Fruit fly (Drosophila melanogaster) whole organism, embryonic: ENCODE measurements around the gene CG34002.

ENCODE experiments used
- CG10147 ChIP-seq: fragments of 200-800 bp; sonication (Bioruptor generic); optimal IDR thresholded peaks from 2 replicates; lab custom pipeline; 2019; ENCODE audit warnings: missing biosample characterization, mild to moderate bottlenecking, missing genetic modification characterization, moderate library complexity
- CG10366 ChIP-seq: fragments of 200-800 bp; sonication (Bioruptor generic); IDR thresholded peaks from 2 replicates; pipeline ENCODE4 v1.3.6; 2022; ENCODE audit warnings: missing biosample characterization, missing genetic modification characterization
- CG11696 ChIP-seq: fragments of 200-800 bp; sonication (Bioruptor generic); IDR thresholded peaks from 2 replicates; pipeline ENCODE4 v1.3.6; 2022; ENCODE audit warnings: missing biosample characterization, missing genetic modification characterization
- CG13894 ChIP-seq: fragments of 200-800 bp; sonication (Bioruptor generic); optimal IDR thresholded peaks from 3 replicates; lab custom pipeline; 2018; ENCODE audit warnings: missing biosample characterization, mild to moderate bottlenecking, missing genetic modification characterization, moderate library complexity
- CG1602 ChIP-seq: fragments of 200-800 bp; sonication (Bioruptor generic); optimal IDR thresholded peaks from 3 replicates; lab custom pipeline; 2016; ENCODE audit warnings: missing biosample characterization, missing genetic modification characterization
- CG16779 ChIP-seq: fragments of 200-800 bp; sonication (Bioruptor generic); IDR thresholded peaks from 2 replicates; pipeline ENCODE4 v1.3.6; 2022; ENCODE audit warnings: missing biosample characterization, missing genetic modification characterization
- CG16863 ChIP-seq: fragments of 200-800 bp; sonication (Bioruptor generic); optimal IDR thresholded peaks from 3 replicates; lab custom pipeline; 2016; ENCODE audit warnings: missing biosample characterization, missing genetic modification characterization
- CG2875 ChIP-seq: fragments of 200-800 bp; sonication (Bioruptor generic); optimal IDR thresholded peaks from 2 replicates; lab custom pipeline; 2017; ENCODE audit warnings: missing biosample characterization, mild to moderate bottlenecking, missing genetic modification characterization, missing genetic modification reagents
- CG3163 ChIP-seq: fragments of 200-800 bp; sonication (Bioruptor generic); optimal IDR thresholded peaks from 3 replicates; lab custom pipeline; 2016; ENCODE audit warnings: missing biosample characterization, missing genetic modification characterization
- CG4404 ChIP-seq: fragments of 200-800 bp; sonication (Bioruptor generic); IDR thresholded peaks from 2 replicates; pipeline ENCODE4 v1.3.6; 2022; ENCODE audit warnings: missing biosample characterization, missing genetic modification characterization
- CG7357 ChIP-seq: fragments of 200-800 bp; sonication (Bioruptor generic); IDR thresholded peaks from 3 replicates; pipeline ENCODE4 v1.3.6; 2022; ENCODE audit warnings: missing biosample characterization, missing genetic modification characterization
- CG7928 ChIP-seq: fragments of 200-800 bp; sonication (Bioruptor generic); optimal IDR thresholded peaks from 2 replicates; lab custom pipeline; 2017; ENCODE audit warnings: missing biosample characterization, mild to moderate bottlenecking, missing genetic modification characterization
- CG9817 ChIP-seq: fragments of 200-800 bp; sonication (Bioruptor generic); optimal IDR thresholded peaks from 2 replicates; lab custom pipeline; 2018; ENCODE audit warnings: missing biosample characterization, mild to moderate bottlenecking, missing genetic modification characterization, moderate library complexity
- Chrac-16 ChIP-seq: fragments of 200-800 bp; sonication (Bioruptor generic); optimal IDR thresholded peaks from 3 replicates; lab custom pipeline; 2016; ENCODE audit warnings: missing biosample characterization, missing genetic modification characterization
- D19A ChIP-seq: fragments of 200-800 bp; optimal IDR thresholded peaks from 3 replicates; lab custom pipeline; 2019; ENCODE audit warnings: missing biosample characterization, mild to moderate bottlenecking, missing genetic modification characterization, moderate library complexity
- Dp ChIP-seq: fragments of 200-800 bp; sonication (Bioruptor generic); optimal IDR thresholded peaks from 2 replicates; lab custom pipeline; 2018; ENCODE audit warnings: missing biosample characterization, mild to moderate bottlenecking, missing genetic modification characterization, moderate library complexity
- ERR ChIP-seq: fragments of 200-800 bp; sonication (Bioruptor generic); optimal IDR thresholded peaks from 2 replicates; lab custom pipeline; 2016; ENCODE audit warnings: missing biosample characterization, missing genetic modification characterization
- H15 ChIP-seq: fragments of 200-800 bp; sonication (Bioruptor generic); IDR thresholded peaks from 3 replicates; pipeline ENCODE4 v1.3.6; 2022; ENCODE audit warnings: missing biosample characterization, missing genetic modification characterization
- Hand ChIP-seq: fragments of 200-800 bp; sonication (Bioruptor generic); optimal IDR thresholded peaks from 2 replicates; lab custom pipeline; 2017; ENCODE audit warnings: mild to moderate bottlenecking, missing biosample characterization, missing genetic modification reagents, missing genetic modification characterization
- MESR4 ChIP-seq: fragments of 200-800 bp; sonication (Bioruptor generic); optimal IDR thresholded peaks from 2 replicates; lab custom pipeline; 2018; ENCODE audit warnings: missing biosample characterization, mild to moderate bottlenecking, missing genetic modification characterization, moderate library complexity
- Mes4 ChIP-seq: fragments of 200-800 bp; sonication (Bioruptor generic); optimal IDR thresholded peaks from 2 replicates; lab custom pipeline; 2016; ENCODE audit warnings: missing biosample characterization, missing genetic modification characterization
- NfI ChIP-seq: fragments of 200-800 bp; sonication (Bioruptor generic); optimal IDR thresholded peaks from 3 replicates; lab custom pipeline; 2018; ENCODE audit warnings: missing biosample characterization, mild to moderate bottlenecking, missing genetic modification characterization, moderate library complexity
- Optix ChIP-seq: fragments of 200-800 bp; sonication (Bioruptor generic); IDR thresholded peaks from 3 replicates; pipeline ENCODE4 v1.3.6; 2022; ENCODE audit warnings: missing biosample characterization, missing genetic modification characterization
- Sox100B ChIP-seq: fragments of 200-800 bp; sonication (Bioruptor generic); optimal IDR thresholded peaks from 3 replicates; lab custom pipeline; 2018; ENCODE audit warnings: missing biosample characterization, mild to moderate bottlenecking, missing genetic modification characterization
- bab2 ChIP-seq: fragments of 200-800 bp; sonication (Bioruptor generic); optimal IDR thresholded peaks from 2 replicates; lab custom pipeline; 2016; ENCODE audit warnings: missing biosample characterization, missing genetic modification characterization
- chm ChIP-seq: fragments of 200-800 bp; sonication (Bioruptor generic); IDR thresholded peaks from 2 replicates; pipeline ENCODE4 v1.3.6; 2022; ENCODE audit warnings: missing biosample characterization, missing genetic modification characterization
- ci ChIP-seq: fragments of 200-800 bp; sonication (Bioruptor generic); IDR thresholded peaks from 3 replicates; pipeline ENCODE4 v1.3.6; 2022; ENCODE audit warnings: missing biosample characterization, missing genetic modification characterization
- esg ChIP-seq: fragments of 200-800 bp; sonication (Bioruptor generic); conservative IDR thresholded peaks from 2 replicates; pipeline ENCODE4 v1.3.6; 2022; ENCODE audit warnings: missing biosample characterization, missing genetic modification characterization
- grn ChIP-seq: fragments of 200-800 bp; sonication (Bioruptor generic); optimal IDR thresholded peaks from 3 replicates; lab custom pipeline; 2017; ENCODE audit warnings: missing biosample characterization, missing genetic modification characterization
- gro ChIP-seq: fragments of 200-800 bp; sonication (Bioruptor generic); optimal IDR thresholded peaks from 2 replicates; lab custom pipeline; 2016; ENCODE audit warnings: missing biosample characterization, missing genetic modification characterization
- jigr1 ChIP-seq: fragments of 200-800 bp; sonication (Bioruptor generic); IDR thresholded peaks from 3 replicates; pipeline ENCODE4 v1.3.6; 2022; ENCODE audit warnings: missing biosample characterization, missing genetic modification characterization
- jing ChIP-seq: fragments of 200-800 bp; sonication (Bioruptor generic); optimal IDR thresholded peaks from 2 replicates; lab custom pipeline; 2018; ENCODE audit warnings: missing biosample characterization, mild to moderate bottlenecking, missing genetic modification characterization
- ken ChIP-seq: fragments of 200-800 bp; sonication (Bioruptor generic); IDR thresholded peaks from 3 replicates; pipeline ENCODE4 v1.3.6; 2022; ENCODE audit warnings: missing biosample characterization, missing genetic modification characterization
- kni ChIP-seq: fragments of 200-800 bp; sonication (Bioruptor generic); optimal IDR thresholded peaks from 3 replicates; lab custom pipeline; 2017; ENCODE audit warnings: mild to moderate bottlenecking, missing biosample characterization, missing genetic modification reagents, missing genetic modification characterization
- knrl ChIP-seq: fragments of 200-800 bp; sonication (Bioruptor generic); IDR thresholded peaks from 3 replicates; pipeline ENCODE4 v1.3.6; 2022; ENCODE audit warnings: missing biosample characterization, missing genetic modification characterization; ENCODE audit not compliant: partially characterized antibody
- lab ChIP-seq: fragments of 200-800 bp; sonication (Bioruptor generic); optimal IDR thresholded peaks from 3 replicates; lab custom pipeline; 2017; ENCODE audit warnings: missing biosample characterization, missing genetic modification characterization, mild to moderate bottlenecking, moderate library complexity, missing genetic modification reagents
- lbe ChIP-seq: fragments of 200-800 bp; sonication (Bioruptor generic); optimal IDR thresholded peaks from 2 replicates; lab custom pipeline; 2016; ENCODE audit warnings: missing biosample characterization, mild to moderate bottlenecking, missing genetic modification characterization
- lilli ChIP-seq: fragments of 200-800 bp; sonication (Bioruptor generic); optimal IDR thresholded peaks from 3 replicates; lab custom pipeline; 2016; ENCODE audit warnings: missing biosample characterization, missing genetic modification characterization
- mirr ChIP-seq: fragments of 200-800 bp; sonication (Bioruptor generic); optimal IDR thresholded peaks from 3 replicates; lab custom pipeline; 2018; ENCODE audit warnings: missing biosample characterization, mild to moderate bottlenecking, missing genetic modification characterization
- onecut ChIP-seq: fragments of 200-800 bp; sonication (Bioruptor generic); IDR thresholded peaks from 2 replicates; pipeline ENCODE4 v1.3.6; 2022; ENCODE audit warnings: missing biosample characterization, missing genetic modification characterization
- pita ChIP-seq: fragments of 200-800 bp; sonication (Bioruptor generic); optimal IDR thresholded peaks from 2 replicates; lab custom pipeline; 2017; ENCODE audit warnings: missing biosample characterization, mild to moderate bottlenecking, missing genetic modification characterization
- ranshi ChIP-seq: fragments of 200-800 bp; sonication (Bioruptor generic); IDR thresholded peaks from 2 replicates; pipeline ENCODE4 v1.3.6; 2022; ENCODE audit warnings: missing biosample characterization, missing genetic modification characterization
- sc ChIP-seq, 3 experiments: fragments of >200 bp in 2 of 3; fragments of 200-800 bp in 1 of 3; sonication (Bioruptor generic) in 1 of 3; optimal IDR thresholded peaks; 2 replicates in 2 of 3; 3 replicates in 1 of 3; lab custom pipeline; 2017; ENCODE audit warnings: mild to moderate bottlenecking in 1 of 3, missing biosample characterization in 1 of 3, missing genetic modification characterization in 1 of 3, missing genetic modification reagents in 1 of 3
- scrt ChIP-seq: fragments of 200-800 bp; sonication (Bioruptor generic); optimal IDR thresholded peaks from 2 replicates; lab custom pipeline; 2018; ENCODE audit warnings: missing biosample characterization, mild to moderate bottlenecking, missing genetic modification characterization, moderate library complexity
- sd ChIP-seq: fragments of 200-800 bp; sonication (Bioruptor generic); optimal IDR thresholded peaks from 3 replicates; lab custom pipeline; 2018; ENCODE audit warnings: missing biosample characterization, mild to moderate bottlenecking, missing genetic modification characterization, moderate library complexity
- shn ChIP-seq: fragments of 200-800 bp; sonication (Bioruptor generic); optimal IDR thresholded peaks from 3 replicates; lab custom pipeline; 2016; ENCODE audit warnings: missing biosample characterization, missing genetic modification characterization
- slp2 ChIP-seq: fragments of 200-800 bp; sonication (Bioruptor generic); optimal IDR thresholded peaks from 2 replicates; lab custom pipeline; 2016; ENCODE audit warnings: missing biosample characterization, missing genetic modification characterization
- sqz ChIP-seq: fragments of 200-800 bp; sonication (Bioruptor generic); optimal IDR thresholded peaks from 3 replicates; lab custom pipeline; 2018; ENCODE audit warnings: missing biosample characterization, mild to moderate bottlenecking, missing genetic modification characterization
- tio ChIP-seq: fragments of 200-800 bp; sonication (Bioruptor generic); optimal IDR thresholded peaks from 2 replicates; lab custom pipeline; 2017; ENCODE audit warnings: missing biosample characterization, missing genetic modification characterization, inconsistent platforms
- toy ChIP-seq: fragments of 200-800 bp; sonication (Bioruptor generic); IDR thresholded peaks from 2 replicates; pipeline ENCODE4 v1.3.6; 2022; ENCODE audit warnings: missing biosample characterization, missing genetic modification characterization

CG34002 gene

DNA sequence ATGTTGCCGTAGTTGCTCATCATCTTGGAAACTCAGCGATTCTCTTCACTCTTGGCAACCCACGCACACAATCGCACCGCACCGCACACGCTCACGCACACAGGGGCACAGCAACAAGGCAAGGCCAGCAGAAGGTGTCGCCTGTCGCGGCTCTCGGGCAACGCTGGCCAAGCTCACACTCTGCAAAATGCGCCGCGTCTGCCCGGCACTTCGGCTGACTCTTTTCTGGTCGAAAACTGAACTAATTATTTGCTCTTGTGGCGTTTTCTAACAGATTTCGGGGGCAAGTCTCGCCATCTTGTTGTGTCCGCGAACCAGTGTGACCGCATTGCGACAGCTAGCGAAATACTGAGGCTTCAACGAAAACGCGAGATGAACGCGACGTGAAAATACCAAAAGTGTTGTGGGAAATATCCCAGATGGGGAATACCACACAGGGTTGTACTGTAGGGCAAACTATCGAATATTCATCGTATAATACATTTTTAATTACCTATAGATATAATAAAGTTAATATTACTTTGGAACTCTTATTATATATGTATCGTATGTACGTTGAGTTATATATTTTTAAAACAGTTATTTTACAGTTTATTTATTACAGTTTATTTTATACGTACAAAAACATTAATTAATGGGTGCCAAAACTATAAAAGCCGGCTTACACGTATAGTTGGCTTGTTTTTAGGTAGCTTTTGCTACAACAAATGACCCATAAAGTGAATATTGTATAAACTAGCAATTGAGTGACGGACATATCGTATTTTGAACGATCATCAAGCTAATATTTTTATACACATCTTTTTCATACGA, 11.9 kb upstream of the CG34002 start, which contains the start of the genes MED19 and CG7430 (continued):
- peak; percentile 48 for TF ChIP-seq mirr (GFP tag; lab: Kevin White, UChicago)
- TF ChIP-seq CG1602, result no peak
- TF ChIP-seq CG10366, result no peak
- TF ChIP-seq CG7928, result peak; percentile 62
- peak; percentile 6 for TF ChIP-seq lilli
- peak; percentile 27 for TF ChIP-seq CG10147
- no peak for TF ChIP-seq gro
- no peak for TF ChIP-seq Sox100B (GFP tag; lab: Kevin White, UChicago)
- TF ChIP-seq D19A (tag; lab: Kevin White, UChicago), result no peak
- TF ChIP-seq MESR4 (GFP tag; lab: Kevin White, UChicago), result peak; percentile 100
- no peak for TF ChIP-seq CG2875
- TF ChIP-seq chm (GFP tag; lab: Robert Waterston, UW), result 0 out of 2 replicates have a peak, but pooled peaks have one; percentile 37
- TF ChIP-seq CG7357 (GFP tag; lab: Robert Waterston, UW), result no peak
- no peak for TF ChIP-seq Chrac-16 (GFP tag; lab: Kevin White, UChicago)
- TF ChIP-seq shn, result no peak
- no peak for TF ChIP-seq scrt (GFP tag; lab: Kevin White, UChicago)
- no peak for TF ChIP-seq ERR (GFP tag; lab: Kevin White, UChicago)
- no peak for TF ChIP-seq onecut
- peak; percentile 17 for TF ChIP-seq CG13894 (tag; lab: Kevin White, UChicago)
- TF ChIP-seq pita (GFP tag; lab: Kevin White, UChicago), result no peak
- no peak for TF ChIP-seq sqz (GFP tag; lab: Kevin White, UChicago)
- peak; percentile 44; the same call in 2 of the 3 replicates for TF ChIP-seq knrl (GFP tag; lab: Robert Waterston, UW)
- TF ChIP-seq CG9817 (tag; lab: Kevin White, UChicago), result no peak
- TF ChIP-seq bab2 (GFP tag; lab: Kevin White, UChicago), result no peak
- TF ChIP-seq Mes4 (GFP tag; lab: Kevin White, UChicago), result no peak
- TF ChIP-seq kni (GFP tag; lab: Kevin White, UChicago), result no peak
- TF ChIP-seq CG11696 (GFP tag; lab: Robert Waterston, UW), result no peak
- no peak for TF ChIP-seq ranshi
- peak; percentile 26 for TF ChIP-seq lbe
- no peak for TF ChIP-seq tio (GFP tag; lab: Kevin White, UChicago)
- TF ChIP-seq NfI (GFP tag; lab: Kevin White, UChicago), result peak; percentile 1
- no peak for TF ChIP-seq CG16779
- peak; percentile 68 for TF ChIP-seq ci
- TF ChIP-seq Hand, result peak; percentile 28
- no peak for TF ChIP-seq sd (tag; lab: Kevin White, UChicago)
- TF ChIP-seq Optix (GFP tag; lab: Robert Waterston, UW), result no peak
- no peak for TF ChIP-seq toy
- TF ChIP-seq H15 (GFP tag; lab: Robert Waterston, UW), result no peak
- TF ChIP-seq CG4404 (GFP tag; lab: Robert Waterston, UW), result no peak
- no peak for TF ChIP-seq CG3163 (GFP tag; lab: Kevin White, UChicago)
- TF ChIP-seq jing (GFP tag; lab: Kevin White, UChicago), result no peak
- TF ChIP-seq esg, result no peak
- no peak for TF ChIP-seq CG16863 (GFP tag; lab: Kevin White, UChicago)
- TF ChIP-seq grn (GFP tag; lab: Kevin White, UChicago), result no peak
- TF ChIP-seq ken (GFP tag; lab: Robert Waterston, UW), result no peak
- no peak for TF ChIP-seq lab (GFP tag; lab: Kevin White, UChicago)
- peak; percentile 13 for TF ChIP-seq Dp (GFP tag; lab: Kevin White, UChicago)
- TF ChIP-seq jigr1 (GFP tag; lab: Robert Waterston, UW), result no peak
- no peak for TF ChIP-seq slp2 (GFP tag; lab: Kevin White, UChicago)
- no peak for TF ChIP-seq sc (optimal IDR thresholded peaks at IDR 0.05; lab: Kevin White, UChicago)
- TF ChIP-seq sc (GFP tag; optimal IDR thresholded peaks at IDR 0.05; lab: Kevin White, UChicago), result no peak
